Fruit fly (Drosophila melanogaster) Kc167 (cell line): ENCODE results near the gene sals.

Experiments used
- Myc ChIP-seq: fragments of >200 bp; optimal IDR thresholded peaks from 2 replicates; lab custom pipeline; 2017; ENCODE audit warnings: missing external identifiers
- Sin3A ChIP-seq: fragments of >200 bp; optimal IDR thresholded peaks from 2 replicates; lab custom pipeline; 2018; ENCODE audit warnings: missing external identifiers
- h ChIP-seq: fragments of >200 bp; optimal IDR thresholded peaks from 3 replicates; lab custom pipeline; 2018; ENCODE audit warnings: missing external identifiers
- insv ChIP-seq: fragments of >200 bp; optimal IDR thresholded peaks from 3 replicates; lab custom pipeline; 2018; ENCODE audit warnings: missing external identifiers
- psq ChIP-seq: fragments of >200 bp; optimal IDR thresholded peaks from 2 replicates; lab custom pipeline; 2017; ENCODE audit warnings: missing external identifiers
- ttk ChIP-seq: sonication (Bioruptor generic); optimal IDR thresholded peaks from 2 replicates; lab custom pipeline; 2017; ENCODE audit warnings: missing external identifiers

Gene sals

dm6 chr3R:11451207-11451841, at the start of gene sals:
Gene sals, minus strand, starts transcription at chr3R:11451791.
- no peak for TF ChIP-seq psq
- no peak for TF ChIP-seq Sin3A
- TF ChIP-seq Myc (lab: Kevin White, UChicago), result no peak
- TF ChIP-seq insv, result no peak
- TF ChIP-seq ttk (lab: Kevin White, UChicago), result no peak
- no peak for TF ChIP-seq h

- TF ChIP-seq h, result no peak
- TF ChIP-seq insv, result no peak
- TF ChIP-seq ttk (lab: Kevin White, UChicago), result no peak
- TF ChIP-seq psq, result no peak
- no peak for TF ChIP-seq Myc (lab: Kevin White, UChicago)
- no peak for TF ChIP-seq Sin3A
Observed at dm6 chr3R:11499715-11500235, 48.2 kb upstream of the sals start, which contains the start of gene dpr5. Gene dpr5, plus strand, starts transcription at chr3R:11499984.

- TF ChIP-seq Myc (lab: Kevin White, UChicago), result no peak
- TF ChIP-seq Sin3A, result no peak
- no peak for TF ChIP-seq ttk (lab: Kevin White, UChicago)
- no peak for TF ChIP-seq h
- TF ChIP-seq insv, result no peak
- no peak for TF ChIP-seq psq
Observed at dm6 chr3R:11490269-11490668, 38.7 kb upstream of the sals start.

- TF ChIP-seq psq (no peak), h (no peak), Sin3A (no peak), ttk (lab: Kevin White, UChicago) (no peak), insv (no peak), Myc (lab: Kevin White, UChicago) (no peak)
Observed at dm6 chr3R:11483328-11483868, 31.8 kb upstream of the sals start.

dm6 chr3R:11469745-11470144, 18.2 kb upstream of the sals start:
- TF ChIP-seq insv, result no peak
- TF ChIP-seq Sin3A, result no peak
- no peak for TF ChIP-seq h
- no peak for TF ChIP-seq psq
- no peak for TF ChIP-seq ttk (lab: Kevin White, UChicago)
- TF ChIP-seq Myc (lab: Kevin White, UChicago), result no peak

dm6 chr3R:11467812-11468211, 16.2 kb upstream of the sals start:
- TF ChIP-seq h, result no peak
- no peak for TF ChIP-seq Myc (lab: Kevin White, UChicago)
- TF ChIP-seq ttk (lab: Kevin White, UChicago), result no peak
- no peak for TF ChIP-seq psq
- no peak for TF ChIP-seq Sin3A
- no peak for TF ChIP-seq insv

dm6 chr3R:11460502-11461358, 9.1 kb upstream of the sals start, which contains the start of gene PGRP-LB:
Gene PGRP-LB, minus strand, starts transcription at chr3R:11460552.
- no peak for TF ChIP-seq insv
- no peak for TF ChIP-seq ttk (lab: Kevin White, UChicago)
- no peak for TF ChIP-seq Myc (lab: Kevin White, UChicago)
- no peak for TF ChIP-seq psq
- TF ChIP-seq Sin3A, result no peak
- TF ChIP-seq h, result no peak

dm6 chr3R:11458851-11459175, 7.2 kb upstream of the sals start:
- no peak for TF ChIP-seq Sin3A
- no peak for TF ChIP-seq insv
- no peak for TF ChIP-seq h
- TF ChIP-seq Myc (lab: Kevin White, UChicago), result no peak
- TF ChIP-seq psq, result no peak
- TF ChIP-seq ttk (lab: Kevin White, UChicago), result no peak

dm6 chr3R:11458022-11458850, 6.6 kb upstream of the sals start:
- TF ChIP-seq Myc (lab: Kevin White, UChicago) (no peak), ttk (lab: Kevin White, UChicago) (no peak), psq (no peak), insv (no peak), h (no peak), Sin3A (no peak)

dm6 chr3R:11457286-11457685, 5.7 kb upstream of the sals start:
- no peak for TF ChIP-seq insv
- no peak for TF ChIP-seq ttk (lab: Kevin White, UChicago)
- TF ChIP-seq Myc (lab: Kevin White, UChicago), result no peak
- TF ChIP-seq Sin3A, result no peak
- no peak for TF ChIP-seq h
- no peak for TF ChIP-seq psq

dm6 chr3R:11456539-11456938, 4.9 kb upstream of the sals start:
- TF ChIP-seq insv, result no peak
- no peak for TF ChIP-seq Sin3A
- no peak for TF ChIP-seq ttk (lab: Kevin White, UChicago)
- no peak for TF ChIP-seq psq
- no peak for TF ChIP-seq h
- TF ChIP-seq Myc (lab: Kevin White, UChicago), result no peak

dm6 chr3R:11454210-11454904, 2.8 kb upstream of the sals start:
- no peak for TF ChIP-seq Myc (lab: Kevin White, UChicago)
- no peak for TF ChIP-seq insv
- TF ChIP-seq ttk (lab: Kevin White, UChicago), result no peak
- TF ChIP-seq h, result no peak
- TF ChIP-seq Sin3A, result no peak
- no peak for TF ChIP-seq psq
